Fruit fly (Drosophila melanogaster): ENCODE results near the gene zfh2.
A peak's percentile ranks its signal among the peaks of the same experiment; 100 is the strongest.

The zfh2 gene

dm6 chr4:489561-489881, 12.1 kb upstream of the zfh2 start:
- no peak for TF ChIP-seq Snoo (tag; optimal IDR thresholded peaks at IDR 0.05)

dm6 chr4:490111-490510, 11.5 kb upstream of the zfh2 start:
- TF ChIP-seq Pif1A (GFP tag; optimal IDR thresholded peaks at IDR 0.05) (no peak), D1 (tag; optimal IDR thresholded peaks at IDR 0.05) (peak; percentile 47)

dm6 chr4:490760-491317, 10.8 kb upstream of the zfh2 start:
- TF ChIP-seq fd96Ca (GFP tag; IDR thresholded peaks at IDR 0.05) (no peak), Snoo (tag; optimal IDR thresholded peaks at IDR 0.05) (no peak), EcR (GFP tag; optimal IDR thresholded peaks at IDR 0.05) (no peak), CG14655 (GFP tag; optimal IDR thresholded peaks at IDR 0.05) (no peak), CG15710 (tag; optimal IDR thresholded peaks at IDR 0.05) (no peak), CG12605 (GFP tag; IDR thresholded peaks at IDR 0.05) (no peak), CG34367 (tag; optimal IDR thresholded peaks at IDR 0.05) (no peak), CG13204 (GFP tag; optimal IDR thresholded peaks at IDR 0.05) (no peak), CG8301 (tag; optimal IDR thresholded peaks at IDR 0.05) (no peak), D1 (tag; optimal IDR thresholded peaks at IDR 0.05) (no peak), CG9948 (tag; optimal IDR thresholded peaks at IDR 0.05) (no peak), CG8159 (tag; optimal IDR thresholded peaks at IDR 0.05) (no peak), rn (GFP tag; IDR thresholded peaks at IDR 0.05) (no peak)

dm6 chr4:492597-492996, 9.0 kb upstream of the zfh2 start:
- TF ChIP-seq CG8301 (tag; optimal IDR thresholded peaks at IDR 0.05) (no peak), CG8159 (tag; optimal IDR thresholded peaks at IDR 0.05) (no peak), D1 (tag; optimal IDR thresholded peaks at IDR 0.05) (no peak), Ets98B (GFP tag; IDR thresholded peaks at IDR 0.05) (no peak)

dm6 chr4:497724-498123, 3.9 kb upstream of the zfh2 start:
- TF ChIP-seq EcR (GFP tag; optimal IDR thresholded peaks at IDR 0.05): no peak
- no peak for TF ChIP-seq rn (GFP tag; IDR thresholded peaks at IDR 0.05)
- no peak for TF ChIP-seq CG13204 (GFP tag; optimal IDR thresholded peaks at IDR 0.05)
- peak; percentile 21 for TF ChIP-seq Snoo (tag; optimal IDR thresholded peaks at IDR 0.05)
- TF ChIP-seq fd96Ca (GFP tag; IDR thresholded peaks at IDR 0.05): no peak

- TF ChIP-seq CG15710 (tag; optimal IDR thresholded peaks at IDR 0.05) (no peak), EcR (GFP tag; optimal IDR thresholded peaks at IDR 0.05) (no peak), Snoo (tag; optimal IDR thresholded peaks at IDR 0.05) (no peak), Ets98B (GFP tag; IDR thresholded peaks at IDR 0.05) (no peak), CG13204 (GFP tag; optimal IDR thresholded peaks at IDR 0.05) (no peak), CG4496 (GFP tag; IDR thresholded peaks at IDR 0.05) (no peak), CG9948 (tag; optimal IDR thresholded peaks at IDR 0.05) (no peak), CG8301 (tag; optimal IDR thresholded peaks at IDR 0.05) (no peak), Pif1B (GFP tag; optimal IDR thresholded peaks at IDR 0.05) (no peak), Pif1A (GFP tag; optimal IDR thresholded peaks at IDR 0.05) (no peak), CG12605 (GFP tag; IDR thresholded peaks at IDR 0.05) (no peak), gl (tag; optimal IDR thresholded peaks at IDR 0.05) (no peak), CG17806 (tag; optimal IDR thresholded peaks at IDR 0.05) (no peak), fd96Ca (GFP tag; IDR thresholded peaks at IDR 0.05) (no peak), CG14655 (GFP tag; optimal IDR thresholded peaks at IDR 0.05) (no peak), rn (GFP tag; IDR thresholded peaks at IDR 0.05) (no peak), D1 (tag; optimal IDR thresholded peaks at IDR 0.05) (no peak)
These were observed 3.2 kb upstream of the zfh2 start for dm6 chr4:498324-498850.

- no peak for TF ChIP-seq CG10348 (GFP tag; IDR thresholded peaks at IDR 0.05)
- TF ChIP-seq Pif1B (GFP tag; optimal IDR thresholded peaks at IDR 0.05): no peak
- no peak for TF ChIP-seq Pif1A (GFP tag; optimal IDR thresholded peaks at IDR 0.05)
- no peak for TF ChIP-seq CG12605 (GFP tag; IDR thresholded peaks at IDR 0.05)
- TF ChIP-seq CG9948 (tag; optimal IDR thresholded peaks at IDR 0.05): no peak
- no peak for TF ChIP-seq CG8301 (tag; optimal IDR thresholded peaks at IDR 0.05)
- TF ChIP-seq CG32121 (GFP tag; IDR thresholded peaks at IDR 0.05): no peak
- no peak for TF ChIP-seq EcR (GFP tag; optimal IDR thresholded peaks at IDR 0.05)
- no peak for TF ChIP-seq fd96Ca (GFP tag; IDR thresholded peaks at IDR 0.05)
- no peak for TF ChIP-seq CG15710 (tag; optimal IDR thresholded peaks at IDR 0.05)
- TF ChIP-seq CG17806 (tag; optimal IDR thresholded peaks at IDR 0.05): no peak
- TF ChIP-seq CG34367 (tag; optimal IDR thresholded peaks at IDR 0.05): no peak
- TF ChIP-seq CG14655 (GFP tag; optimal IDR thresholded peaks at IDR 0.05): no peak
These were observed 2.5 kb upstream of the zfh2 start for dm6 chr4:499080-499479.

dm6 chr4:502510-503087, 989 bp downstream of the zfh2 start:
- peak; percentile 56; the same call in 2 of the 3 replicates for TF ChIP-seq CG4496 (GFP tag; IDR thresholded peaks at IDR 0.05)
- TF ChIP-seq rn (GFP tag; IDR thresholded peaks at IDR 0.05): no peak
- TF ChIP-seq EcR (GFP tag; optimal IDR thresholded peaks at IDR 0.05): peak; percentile 16
- TF ChIP-seq CG8301 (tag; optimal IDR thresholded peaks at IDR 0.05): no peak
